Worm (Caenorhabditis elegans): Measurements from ENCODE around the gene C13A2.7.

The C13A2.7 gene

ce11 chrV:7313233-7313632 lies 47.1 kb downstream of the C13A2.7 start, which contains the start of gene srx-6:
TSS of gene srx-6 (minus strand) at chrV:7313333.
- TF ChIP-seq npax-4 (tag; optimal IDR thresholded peaks at IDR 0.05) (no peak), ceh-31 (tag; optimal IDR thresholded peaks at IDR 0.05) (no peak), hlh-13 (GFP tag; optimal IDR thresholded peaks at IDR 0.05) (no peak), pqm-1 (tag; optimal IDR thresholded peaks at IDR 0.05) (no peak)

Measured in whole organism, late embryonic.